Fruit fly (Drosophila melanogaster) whole organism, wandering third instar larva: ENCODE measurements around the gene mura.

Experiments
- Abd-B ChIP-seq: fragments of >200 bp; optimal IDR thresholded peaks from 2 replicates; lab custom pipeline; 2017; ENCODE audit warnings: missing biosample characterization, missing genetic modification characterization
- CG32264 ChIP-seq: fragments of 200-800 bp; sonication (Bioruptor generic); optimal IDR thresholded peaks from 2 replicates; lab custom pipeline; 2016; ENCODE audit warnings: missing biosample characterization, missing genetic modification characterization
- CG9705 ChIP-seq: fragments of 200-800 bp; sonication (Bioruptor generic); optimal IDR thresholded peaks from 2 replicates; lab custom pipeline; 2018; ENCODE audit warnings: missing biosample characterization, mild to moderate bottlenecking, missing genetic modification characterization
- CrebA ChIP-seq: fragments of 200-800 bp; sonication (Bioruptor generic); optimal IDR thresholded peaks from 2 replicates; lab custom pipeline; 2016; ENCODE audit warnings: missing biosample characterization, mild to moderate bottlenecking, missing genetic modification characterization, borderline replicate concordance
- Dfd ChIP-seq: fragments of >200 bp; optimal IDR thresholded peaks from 2 replicates; lab custom pipeline; 2017; ENCODE audit warnings: missing biosample characterization, missing genetic modification characterization
- Dif ChIP-seq: fragments of 200-275, 200-300 bp; sonication (Bioruptor generic); optimal IDR thresholded peaks from 2 replicates; lab custom pipeline; 2018; ENCODE audit warnings: missing biosample characterization, missing genetic modification characterization; ENCODE audit not compliant: partially characterized antibody
- GATAd ChIP-seq: sonication (Bioruptor generic); optimal IDR thresholded peaks from 2 replicates; lab custom pipeline; 2016; ENCODE audit warnings: missing biosample characterization, missing genetic modification characterization
- HLH106 ChIP-seq: fragments of 200-800 bp; optimal IDR thresholded peaks from 3 replicates; lab custom pipeline; 2019; ENCODE audit warnings: missing biosample characterization, mild to moderate bottlenecking, missing genetic modification characterization, moderate library complexity
- Hnf4 ChIP-seq: fragments of 200-800 bp; sonication (Bioruptor generic); optimal IDR thresholded peaks from 2 replicates; lab custom pipeline; 2016; ENCODE audit warnings: missing biosample characterization, mild to moderate bottlenecking, missing genetic modification characterization
- Hr78 ChIP-seq: fragments of >200 bp; optimal IDR thresholded peaks from 2 replicates; lab custom pipeline; 2017; ENCODE audit warnings: missing biosample characterization, missing genetic modification characterization
- Hr83 ChIP-seq: fragments of 200-300 bp; sonication (Bioruptor generic); optimal IDR thresholded peaks from 2 replicates; lab custom pipeline; 2016; ENCODE audit warnings: missing biosample characterization, mild to moderate bottlenecking, missing genetic modification characterization, moderate library complexity; ENCODE audit not compliant: poor library complexity, severe bottlenecking
- Jra ChIP-seq: sonication (Bioruptor generic); optimal IDR thresholded peaks from 2 replicates; lab custom pipeline; 2016; ENCODE audit warnings: missing biosample characterization, missing genetic modification characterization
- Mio ChIP-seq: sonication (Bioruptor generic); optimal IDR thresholded peaks from 2 replicates; lab custom pipeline; 2016; ENCODE audit warnings: missing biosample characterization, missing genetic modification characterization
- Myc ChIP-seq: fragments of >200 bp; optimal IDR thresholded peaks from 2 replicates; lab custom pipeline; 2017
- N ChIP-seq: fragments of >200 bp; optimal IDR thresholded peaks from 2 replicates; lab custom pipeline; 2018; ENCODE audit warnings: missing biosample characterization, missing external identifiers, missing genetic modification characterization
- OdsH ChIP-seq: fragments of 200-800 bp; sonication (Bioruptor generic); optimal IDR thresholded peaks from 2 replicates; lab custom pipeline; 2016; ENCODE audit warnings: missing biosample characterization, mild to moderate bottlenecking, missing genetic modification characterization
- Rel ChIP-seq, 2 experiments: fragments of 200-800 bp; sonication (Bioruptor generic) in 1 of 2; optimal IDR thresholded peaks; 2 replicates in 1 of 2; 3 replicates in 1 of 2; lab custom pipeline; 2016 to 2019; ENCODE audit warnings: mild to moderate bottlenecking in 2 of 2, missing biosample characterization in 2 of 2, missing genetic modification characterization in 2 of 2, moderate library complexity in 1 of 2
- Sp1 ChIP-seq: fragments of 200-800 bp; sonication (Bioruptor generic); optimal IDR thresholded peaks from 3 replicates; lab custom pipeline; 2019; ENCODE audit warnings: missing biosample characterization, mild to moderate bottlenecking, missing genetic modification characterization, moderate library complexity
- Vsx2 ChIP-seq: fragments of 200-300, 225-300 bp; sonication (Bioruptor generic); optimal IDR thresholded peaks from 2 replicates; lab custom pipeline; 2018; ENCODE audit warnings: missing biosample characterization, missing genetic modification characterization; ENCODE audit not compliant: partially characterized antibody
- br ChIP-seq: fragments of 200-800 bp; sonication (Bioruptor generic); optimal IDR thresholded peaks from 2 replicates; lab custom pipeline; 2016; ENCODE audit warnings: missing biosample characterization, missing genetic modification characterization
- brk ChIP-seq: fragments of 200-800 bp; sonication (Bioruptor generic); optimal IDR thresholded peaks from 2 replicates; lab custom pipeline; 2016; ENCODE audit warnings: missing biosample characterization, mild to moderate bottlenecking, missing genetic modification characterization
- dl ChIP-seq, 2 experiments: fragments of 175-275, 200-275 bp in 1 of 2; fragments of 200-275 bp in 1 of 2; sonication (Bioruptor generic); optimal IDR thresholded peaks; lab custom pipeline; 2018; ENCODE audit warnings: mild to moderate bottlenecking in 2 of 2, missing biosample characterization in 2 of 2, missing genetic modification characterization in 2 of 2, moderate library complexity in 2 of 2; ENCODE audit not compliant: partially characterized antibody in 2 of 2, insufficient read depth in 1 of 2
- dmrt93B ChIP-seq: fragments of 200-800 bp; sonication (Bioruptor generic); optimal IDR thresholded peaks from 2 replicates; lab custom pipeline; 2018; ENCODE audit warnings: missing biosample characterization, mild to moderate bottlenecking, missing genetic modification characterization
- dsf ChIP-seq: sonication (Bioruptor generic); optimal IDR thresholded peaks from 2 replicates; lab custom pipeline; 2016; ENCODE audit warnings: missing biosample characterization, missing genetic modification characterization, borderline replicate concordance
- ey ChIP-seq: fragments of 200-800 bp; sonication (Bioruptor generic); optimal IDR thresholded peaks from 2 replicates; lab custom pipeline; 2016; ENCODE audit warnings: missing biosample characterization, missing genetic modification characterization
- foxo ChIP-seq, 2 experiments: fragments of 200-800 bp; sonication (Bioruptor generic); optimal IDR thresholded peaks; 2 replicates in 1 of 2; 3 replicates in 1 of 2; lab custom pipeline; 2016 to 2017; ENCODE audit warnings: missing biosample characterization in 2 of 2, missing genetic modification characterization in 2 of 2
- fru ChIP-seq: fragments of 200-800 bp; sonication (Bioruptor generic); optimal IDR thresholded peaks from 3 replicates; lab custom pipeline; 2016; ENCODE audit warnings: missing biosample characterization, mild to moderate bottlenecking, missing genetic modification characterization
- h ChIP-seq: fragments of 200-800 bp; sonication (Bioruptor generic); optimal IDR thresholded peaks from 3 replicates; lab custom pipeline; 2016; ENCODE audit warnings: missing biosample characterization, mild to moderate bottlenecking, missing genetic modification characterization
- jim ChIP-seq: fragments of 175-275, 200-325 bp; sonication (Bioruptor generic); optimal IDR thresholded peaks from 2 replicates; lab custom pipeline; 2016; ENCODE audit warnings: missing biosample characterization, mild to moderate bottlenecking, missing genetic modification characterization
- lola ChIP-seq: fragments of >200 bp; optimal IDR thresholded peaks from 2 replicates; lab custom pipeline; 2017; ENCODE audit warnings: missing biosample characterization, missing genetic modification characterization
- pan ChIP-seq: fragments of >200 bp; optimal IDR thresholded peaks from 2 replicates; lab custom pipeline; 2017
- psq ChIP-seq: fragments of 200-800 bp; sonication (Bioruptor generic); optimal IDR thresholded peaks from 3 replicates; lab custom pipeline; 2017; ENCODE audit warnings: missing biosample characterization, mild to moderate bottlenecking, missing genetic modification characterization, moderate library complexity
- rgr ChIP-seq: fragments of 200-800 bp; sonication (Bioruptor generic); optimal IDR thresholded peaks from 3 replicates; lab custom pipeline; 2016; ENCODE audit warnings: missing biosample characterization, mild to moderate bottlenecking, missing genetic modification characterization
- sage ChIP-seq: fragments of 200-800 bp; sonication (Bioruptor generic); optimal IDR thresholded peaks from 2 replicates; lab custom pipeline; 2016; ENCODE audit warnings: missing biosample characterization, mild to moderate bottlenecking, missing genetic modification characterization
- sv ChIP-seq: fragments of 200-800 bp; sonication (Bioruptor generic); optimal IDR thresholded peaks from 3 replicates; lab custom pipeline; 2016; ENCODE audit warnings: missing biosample characterization, missing genetic modification characterization
- tai ChIP-seq: sonication (Bioruptor generic); optimal IDR thresholded peaks from 2 replicates; lab custom pipeline; 2016; ENCODE audit warnings: missing biosample characterization, missing genetic modification characterization
- usp ChIP-seq: fragments of >200 bp; optimal IDR thresholded peaks from 2 replicates; lab custom pipeline; 2017; ENCODE audit warnings: missing biosample characterization, missing genetic modification characterization
- woc ChIP-seq: sonication (Bioruptor generic); optimal IDR thresholded peaks from 2 replicates; lab custom pipeline; 2016; ENCODE audit warnings: missing biosample characterization, mild to moderate bottlenecking, missing genetic modification characterization

Gene mura

DNA sequence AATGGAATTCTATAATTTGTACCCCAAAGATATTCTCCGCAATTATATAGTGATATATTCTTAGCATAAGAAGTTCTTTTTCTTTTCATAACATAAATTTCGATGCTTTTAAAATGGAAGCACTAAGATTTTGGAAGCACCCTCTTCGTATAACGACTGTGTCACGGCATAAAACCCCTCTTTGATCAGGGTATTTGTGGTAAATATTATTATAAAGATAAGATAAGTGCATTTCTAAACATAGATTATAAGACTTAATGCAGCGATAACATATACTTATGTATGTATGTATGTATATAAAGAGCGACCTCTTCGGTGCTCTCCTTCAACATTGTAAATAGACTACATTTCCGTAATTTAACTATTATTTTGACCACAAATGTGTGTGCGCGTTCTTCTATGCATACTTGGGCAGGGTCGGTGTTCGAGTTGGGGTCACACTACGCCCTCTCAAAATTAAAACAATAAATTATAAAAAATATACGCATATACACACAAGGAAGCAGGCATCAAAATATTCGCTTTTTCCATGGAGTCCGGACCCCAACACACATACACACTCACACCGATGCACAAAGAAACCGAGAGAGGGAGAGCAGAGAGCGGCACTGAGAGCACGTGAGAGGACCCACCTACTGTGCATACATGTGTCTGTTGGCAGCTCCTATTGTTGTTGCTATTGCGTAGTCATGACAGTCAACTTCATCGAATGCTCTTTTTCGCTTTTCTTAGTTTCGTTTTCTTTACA, 1.2 kb downstream of the mura start:
- TF ChIP-seq Rel (GFP tag; optimal IDR thresholded peaks at IDR 0.05; lab: Kevin White, UChicago) (peak; percentile 64), Rel (tag; optimal IDR thresholded peaks at IDR 0.05; lab: Kevin White, UChicago) (no peak), OdsH (GFP tag; lab: Kevin White, UChicago) (peak; percentile 23), Dfd (GFP tag; lab: Kevin White, UChicago) (no peak), Sp1 (GFP tag; lab: Kevin White, UChicago) (no peak), Abd-B (GFP tag; lab: Kevin White, UChicago) (no peak), lola (GFP tag; lab: Kevin White, UChicago) (no peak), br (GFP tag; lab: Kevin White, UChicago) (peak; percentile 26), dsf (GFP tag; lab: Kevin White, UChicago) (no peak), Hr83 (GFP tag; lab: Kevin White, UChicago) (peak; percentile 91), psq (no peak), GATAd (GFP tag; lab: Kevin White, UChicago) (no peak), CG9705 (no peak), Hnf4 (GFP tag; lab: Kevin White, UChicago) (peak; percentile 70), h (peak; percentile 30), foxo (GFP tag; optimal IDR thresholded peaks at IDR 0.05; lab: Kevin White, UChicago) (no peak), usp (no peak), sage (GFP tag; lab: Kevin White, UChicago) (peak; percentile 66), HLH106 (tag; lab: Kevin White, UChicago) (no peak), Myc (no peak), sv (GFP tag; lab: Kevin White, UChicago) (no peak), Vsx2 (GFP tag; lab: Kevin White, UChicago) (peak; percentile 98), Hr78 (GFP tag; lab: Kevin White, UChicago) (no peak), fru (GFP tag; lab: Kevin White, UChicago) (no peak), pan (lab: Kevin White, UChicago) (no peak), rgr (GFP tag; lab: Kevin White, UChicago) (peak; percentile 10), brk (GFP tag; lab: Kevin White, UChicago) (peak; percentile 24), ey (no peak), Dif (GFP tag; lab: Kevin White, UChicago) (peak; percentile 100), tai (GFP tag; lab: Kevin White, UChicago) (no peak), woc (no peak), dl (GFP tag; optimal IDR thresholded peaks at IDR 0.05; lab: Kevin White, UChicago; ENCODE audit: insufficient read depth in 1 of 2, partially characterized antibody in 2 of 2) (peak; percentile 99), jim (GFP tag; lab: Kevin White, UChicago) (no peak), dmrt93B (GFP tag; lab: Kevin White, UChicago) (no peak), CrebA (no peak), CG32264 (GFP tag; lab: Kevin White, UChicago) (peak; percentile 16), Jra (GFP tag; lab: Kevin White, UChicago) (peak; percentile 31), N (GFP tag; lab: Kevin White, UChicago) (peak; percentile 56), Mio (GFP tag; lab: Kevin White, UChicago) (no peak)
- TF ChIP-seq, all 38 proteins: peak for 15

DNA sequence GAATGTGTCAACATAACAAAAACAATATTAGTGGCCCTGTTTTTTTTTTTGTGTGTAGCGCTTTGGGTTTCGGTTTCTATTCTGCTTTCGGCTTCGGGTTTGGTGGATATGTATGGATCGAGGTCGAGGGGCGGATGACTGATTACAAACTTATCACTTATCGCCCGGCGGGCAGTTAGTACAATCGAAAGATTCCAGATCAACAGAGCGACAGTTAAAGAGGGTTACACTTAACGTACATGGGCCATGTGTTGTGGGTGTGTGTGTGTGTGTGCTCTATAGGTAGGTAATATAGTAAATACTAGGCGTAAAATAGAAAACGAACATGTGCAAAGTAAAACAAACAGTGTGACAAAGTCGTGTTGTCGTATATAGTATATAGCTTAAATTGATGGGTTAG, 2.8 kb downstream of the mura start:
- no peak for TF ChIP-seq N (GFP tag; lab: Kevin White, UChicago)
- TF ChIP-seq dmrt93B (GFP tag; lab: Kevin White, UChicago): no peak
- TF ChIP-seq brk (GFP tag; lab: Kevin White, UChicago): no peak
- TF ChIP-seq br (GFP tag; lab: Kevin White, UChicago): no peak
- no peak for TF ChIP-seq lola (GFP tag; lab: Kevin White, UChicago)
- TF ChIP-seq OdsH (GFP tag; lab: Kevin White, UChicago): no peak
- TF ChIP-seq Hr78 (GFP tag; lab: Kevin White, UChicago): no peak
- TF ChIP-seq, all 38 proteins: peak for 0
